Fruit fly (Drosophila melanogaster) whole organism, embryonic: ENCODE measurements around the gene CG32625.

Experiments
- CG17912 ChIP-seq: fragments of 200-800 bp; sonication (Bioruptor generic); optimal IDR thresholded peaks from 2 replicates; lab custom pipeline; 2018; ENCODE audit warnings: missing biosample characterization, mild to moderate bottlenecking, missing genetic modification characterization
- CG18011 ChIP-seq: fragments of 200-800 bp; sonication (Bioruptor generic); optimal IDR thresholded peaks from 2 replicates; lab custom pipeline; 2017; ENCODE audit warnings: missing biosample characterization, missing genetic modification characterization, mild to moderate bottlenecking, moderate library complexity, missing genotype
- CG18476 ChIP-seq: fragments of 200-800 bp; sonication (Bioruptor generic); optimal IDR thresholded peaks from 2 replicates; lab custom pipeline; 2016; ENCODE audit warnings: missing biosample characterization, mild to moderate bottlenecking, missing genetic modification characterization
- CG3407 ChIP-seq: fragments of 200-800 bp; sonication (Bioruptor generic); optimal IDR thresholded peaks from 2 replicates; lab custom pipeline; 2018; ENCODE audit warnings: missing biosample characterization, mild to moderate bottlenecking, missing genetic modification characterization
- CG7928 ChIP-seq: fragments of 200-800 bp; sonication (Bioruptor generic); optimal IDR thresholded peaks from 2 replicates; lab custom pipeline; 2017; ENCODE audit warnings: missing biosample characterization, mild to moderate bottlenecking, missing genetic modification characterization
- aop ChIP-seq: fragments of 200-800 bp; sonication (Bioruptor generic); IDR thresholded peaks from 2 replicates; pipeline ENCODE4 v1.3.6; 2022; ENCODE audit warnings: missing biosample characterization, missing genetic modification characterization
- esg ChIP-seq: fragments of 200-800 bp; sonication (Bioruptor generic); conservative IDR thresholded peaks from 2 replicates; pipeline ENCODE4 v1.3.6; 2022; ENCODE audit warnings: missing biosample characterization, missing genetic modification characterization

dm6 chrX:13778568-13778967 lies 21.9 kb upstream of the CG32625 start:
- TF ChIP-seq CG18011 (GFP tag; lab: Kevin White, UChicago) (no peak), CG17912 (no peak), CG7928 (GFP tag; lab: Kevin White, UChicago) (no peak), aop (GFP tag; lab: Robert Waterston, UW) (no peak), CG3407 (GFP tag; lab: Kevin White, UChicago) (no peak), esg (no peak), CG18476 (no peak)
